Worm (Caenorhabditis elegans): Measurements from ENCODE around the gene cyp-29A4.

ce11 chrV:9666394-9666793, 11.8 kb downstream of the cyp-29A4 start, which contains the start of gene ZK287.1:
- no peak for TF ChIP-seq him-1 (tag; optimal IDR thresholded peaks at IDR 0.05)
- no peak for TF ChIP-seq W03F9.2 (tag; optimal IDR thresholded peaks at IDR 0.05)

Measured in whole organism, L4/young adult.